Fruit fly (Drosophila melanogaster) whole organism, embryonic: ENCODE data around the gene Notum.

ENCODE experiments used
- Ada2b ChIP-seq: fragments of 200-800 bp; sonication (Bioruptor generic); IDR thresholded peaks from 2 replicates; pipeline ENCODE4 v1.3.6; 2022; ENCODE audit warnings: missing biosample characterization, missing genetic modification characterization
- Asciz ChIP-seq: fragments of 200-800 bp; sonication (Bioruptor generic); optimal IDR thresholded peaks from 2 replicates; lab custom pipeline; 2017; ENCODE audit warnings: missing biosample characterization, mild to moderate bottlenecking, missing genetic modification characterization, missing genetic modification reagents
- Bgb ChIP-seq: fragments of 200-800 bp; sonication (Bioruptor generic); IDR thresholded peaks from 2 replicates; pipeline ENCODE4 v1.3.6; 2022; ENCODE audit warnings: missing biosample characterization, missing genetic modification characterization; ENCODE audit not compliant: partially characterized antibody
- CG10979 ChIP-seq: fragments of 200-800 bp; sonication (Bioruptor generic); optimal IDR thresholded peaks from 2 replicates; lab custom pipeline; 2018; ENCODE audit warnings: missing biosample characterization, mild to moderate bottlenecking, missing genetic modification characterization, moderate library complexity
- CG11456 ChIP-seq: fragments of 200-800 bp; sonication (Bioruptor generic); IDR thresholded peaks from 3 replicates; pipeline ENCODE4 v1.3.6; 2022; ENCODE audit warnings: missing biosample characterization, missing genetic modification characterization
- CG11504 ChIP-seq: fragments of 200-800 bp; sonication (Bioruptor generic); optimal IDR thresholded peaks from 3 replicates; lab custom pipeline; 2019; ENCODE audit warnings: missing biosample characterization, mild to moderate bottlenecking, missing genetic modification characterization, moderate library complexity
- CG13424 ChIP-seq: fragments of 200-800 bp; sonication (Bioruptor generic); optimal IDR thresholded peaks from 2 replicates; lab custom pipeline; 2019; ENCODE audit warnings: missing biosample characterization, mild to moderate bottlenecking, missing genetic modification characterization, moderate library complexity
- CG14710 ChIP-seq: fragments of 200-800 bp; sonication (Bioruptor generic); optimal IDR thresholded peaks from 3 replicates; lab custom pipeline; 2019; ENCODE audit warnings: missing biosample characterization, mild to moderate bottlenecking, missing genetic modification characterization, moderate library complexity
- CG15514 ChIP-seq: fragments of 200-800 bp; sonication (Bioruptor generic); optimal IDR thresholded peaks from 3 replicates; lab custom pipeline; 2017; ENCODE audit warnings: missing biosample characterization, missing genetic modification characterization, mild to moderate bottlenecking, moderate library complexity, missing genetic modification reagents
- CG1602 ChIP-seq: fragments of 200-800 bp; sonication (Bioruptor generic); optimal IDR thresholded peaks from 3 replicates; lab custom pipeline; 2016; ENCODE audit warnings: missing biosample characterization, missing genetic modification characterization
- CG1603 ChIP-seq: fragments of 200-800 bp; sonication (Bioruptor generic); optimal IDR thresholded peaks from 2 replicates; lab custom pipeline; 2019; ENCODE audit warnings: missing biosample characterization, mild to moderate bottlenecking, missing genetic modification characterization, moderate library complexity
- CG17361 ChIP-seq: fragments of 200-800 bp; sonication (Bioruptor generic); IDR thresholded peaks from 3 replicates; pipeline ENCODE4 v1.3.6; 2022; ENCODE audit warnings: missing biosample characterization, missing genetic modification characterization
- CG17829 ChIP-seq: fragments of 200-800 bp; optimal IDR thresholded peaks from 2 replicates; lab custom pipeline; 2019; ENCODE audit warnings: missing biosample characterization, mild to moderate bottlenecking, missing genetic modification characterization, moderate library complexity
- CG18262 ChIP-seq: fragments of 200-800 bp; optimal IDR thresholded peaks from 3 replicates; lab custom pipeline; 2019; ENCODE audit warnings: missing biosample characterization, mild to moderate bottlenecking, missing genetic modification characterization, moderate library complexity
- CG2678 ChIP-seq: fragments of 200-800 bp; sonication (Bioruptor generic); optimal IDR thresholded peaks from 3 replicates; lab custom pipeline; 2019; ENCODE audit warnings: missing biosample characterization, mild to moderate bottlenecking, missing genetic modification characterization, moderate library complexity
- CG2712 ChIP-seq: fragments of 200-800 bp; optimal IDR thresholded peaks from 3 replicates; lab custom pipeline; 2019; ENCODE audit warnings: missing biosample characterization, mild to moderate bottlenecking, missing genetic modification characterization, moderate library complexity
- CG2875 ChIP-seq: fragments of 200-800 bp; sonication (Bioruptor generic); optimal IDR thresholded peaks from 2 replicates; lab custom pipeline; 2017; ENCODE audit warnings: missing biosample characterization, mild to moderate bottlenecking, missing genetic modification characterization, missing genetic modification reagents
- CG31441 ChIP-seq: fragments of 200-800 bp; sonication (Bioruptor generic); IDR thresholded peaks from 2 replicates; pipeline ENCODE4 v1.3.6; 2022; ENCODE audit warnings: missing biosample characterization, missing genetic modification characterization
- CG4854 ChIP-seq: fragments of 200-800 bp; sonication (Bioruptor generic); optimal IDR thresholded peaks from 2 replicates; lab custom pipeline; 2016; ENCODE audit warnings: missing biosample characterization, missing genetic modification characterization, inconsistent platforms
- CG7839 ChIP-seq: fragments of 200-800 bp; sonication (Bioruptor generic); optimal IDR thresholded peaks from 3 replicates; lab custom pipeline; 2018; ENCODE audit warnings: missing biosample characterization, mild to moderate bottlenecking, missing genetic modification characterization, moderate library complexity
- Camta ChIP-seq: fragments of 200-800 bp; sonication (Bioruptor generic); optimal IDR thresholded peaks from 2 replicates; lab custom pipeline; 2016; ENCODE audit warnings: missing biosample characterization, missing genetic modification characterization
- Ets65A ChIP-seq: fragments of 200-800 bp; sonication (Bioruptor generic); peaks from one replicate; lab custom pipeline; 2016; ENCODE audit warnings: missing biosample characterization, missing genetic modification characterization
- Med ChIP-seq: fragments of 200-800 bp; sonication (Bioruptor generic); peaks from one replicate; lab custom pipeline; 2016; ENCODE audit warnings: missing biosample characterization, missing genetic modification characterization, mild to moderate bottlenecking, inconsistent platforms, moderate library complexity
- Myb ChIP-seq: fragments of 200-800 bp; sonication (Bioruptor generic); optimal IDR thresholded peaks from 2 replicates; lab custom pipeline; 2016; ENCODE audit warnings: missing biosample characterization, missing genetic modification characterization
- Pdp1 ChIP-seq, 2 experiments: fragments of 200-800 bp; sonication (Bioruptor generic); optimal IDR thresholded peaks; 3 replicates each; lab custom pipeline; 2016; ENCODE audit warnings: missing biosample characterization in 2 of 2, missing genetic modification characterization in 2 of 2, mild to moderate bottlenecking in 1 of 2, moderate library complexity in 1 of 2
- Sox100B ChIP-seq: fragments of 200-800 bp; sonication (Bioruptor generic); optimal IDR thresholded peaks from 3 replicates; lab custom pipeline; 2018; ENCODE audit warnings: missing biosample characterization, mild to moderate bottlenecking, missing genetic modification characterization
- Ssrp ChIP-seq: fragments of 200-800 bp; sonication (Bioruptor generic); optimal IDR thresholded peaks from 2 replicates; lab custom pipeline; 2018; ENCODE audit warnings: missing biosample characterization, mild to moderate bottlenecking, missing genetic modification characterization, moderate library complexity
- Tbp ChIP-seq: fragments of >200 bp; optimal IDR thresholded peaks from 2 replicates; lab custom pipeline; 2018; ENCODE audit warnings: missing biosample characterization, missing genetic modification characterization
- bsh ChIP-seq, 2 experiments: fragments of 200-800 bp; sonication (Bioruptor generic); optimal IDR thresholded peaks; 2 replicates each; lab custom pipeline; 2017 to 2018; ENCODE audit warnings: mild to moderate bottlenecking in 2 of 2, missing biosample characterization in 2 of 2, missing genetic modification characterization in 2 of 2, moderate library complexity in 1 of 2
- cg ChIP-seq: fragments of 200-800 bp; sonication (Bioruptor generic); optimal IDR thresholded peaks from 3 replicates; lab custom pipeline; 2019; ENCODE audit warnings: missing biosample characterization, mild to moderate bottlenecking, missing genetic modification characterization, moderate library complexity
- crol ChIP-seq: fragments of 200-800 bp; sonication (Bioruptor generic); IDR thresholded peaks from 2 replicates; pipeline ENCODE4 v1.3.6; 2022; ENCODE audit warnings: missing biosample characterization, missing genetic modification characterization
- dmrt11E ChIP-seq: fragments of 200-800 bp; sonication (Bioruptor generic); optimal IDR thresholded peaks from 3 replicates; lab custom pipeline; 2018; ENCODE audit warnings: missing biosample characterization, mild to moderate bottlenecking, missing genetic modification characterization, moderate library complexity
- ems ChIP-seq: fragments of 200-800 bp; sonication (Bioruptor generic); optimal IDR thresholded peaks from 3 replicates; lab custom pipeline; 2016; ENCODE audit warnings: missing biosample characterization, missing genetic modification characterization
- eve ChIP-seq, 2 experiments: fragments of >200 bp; optimal IDR thresholded peaks; 2 replicates each; lab custom pipeline; 2017; ENCODE audit warnings: missing biosample characterization in 2 of 2, missing genetic modification characterization in 2 of 2
- fd96Cb ChIP-seq: fragments of 200-800 bp; sonication (Bioruptor generic); optimal IDR thresholded peaks from 2 replicates; lab custom pipeline; 2018; ENCODE audit warnings: missing biosample characterization, mild to moderate bottlenecking, missing genetic modification characterization, moderate library complexity
- jigr1 ChIP-seq: fragments of 200-800 bp; sonication (Bioruptor generic); IDR thresholded peaks from 3 replicates; pipeline ENCODE4 v1.3.6; 2022; ENCODE audit warnings: missing biosample characterization, missing genetic modification characterization
- ken ChIP-seq: fragments of 200-800 bp; sonication (Bioruptor generic); IDR thresholded peaks from 3 replicates; pipeline ENCODE4 v1.3.6; 2022; ENCODE audit warnings: missing biosample characterization, missing genetic modification characterization
- lola ChIP-seq, 3 experiments: fragments of >200 bp in 2 of 3; fragments of 200-800 bp in 1 of 3; sonication (Bioruptor generic) in 1 of 3; optimal IDR thresholded peaks; 2 replicates each; lab custom pipeline; 2017 to 2019; ENCODE audit warnings: missing biosample characterization in 3 of 3, missing genetic modification characterization in 3 of 3, mild to moderate bottlenecking in 1 of 3, moderate library complexity in 1 of 3
- nmo ChIP-seq: fragments of 200-800 bp; sonication (Bioruptor generic); optimal IDR thresholded peaks from 2 replicates; lab custom pipeline; 2018; ENCODE audit warnings: missing biosample characterization, mild to moderate bottlenecking, missing genetic modification characterization, moderate library complexity
- org-1 ChIP-seq: fragments of 200-800 bp; sonication (Bioruptor generic); optimal IDR thresholded peaks from 2 replicates; lab custom pipeline; 2017; ENCODE audit warnings: missing biosample characterization, missing genetic modification characterization
- phol ChIP-seq: fragments of 200-800 bp; sonication (Bioruptor generic); optimal IDR thresholded peaks from 3 replicates; lab custom pipeline; 2018; ENCODE audit warnings: missing biosample characterization, mild to moderate bottlenecking, missing genetic modification characterization, moderate library complexity
- pzg ChIP-seq: fragments of 200-800 bp; sonication (Bioruptor generic); optimal IDR thresholded peaks from 3 replicates; lab custom pipeline; 2018; ENCODE audit warnings: missing biosample characterization, mild to moderate bottlenecking, missing genetic modification characterization, moderate library complexity
- sens ChIP-seq: fragments of 200-800 bp; sonication (Bioruptor generic); peaks from one replicate; lab custom pipeline; 2016; ENCODE audit warnings: missing biosample characterization, missing genetic modification characterization
- sens-2 ChIP-seq: fragments of 200-800 bp; sonication (Bioruptor generic); IDR thresholded peaks from 2 replicates; pipeline ENCODE4 v1.3.6; 2022; ENCODE audit warnings: missing biosample characterization, missing genetic modification characterization
- slou ChIP-seq: fragments of 200-800 bp; sonication (Bioruptor generic); optimal IDR thresholded peaks from 3 replicates; lab custom pipeline; 2016; ENCODE audit warnings: missing biosample characterization, missing genetic modification characterization
- tio ChIP-seq: fragments of 200-800 bp; sonication (Bioruptor generic); optimal IDR thresholded peaks from 2 replicates; lab custom pipeline; 2017; ENCODE audit warnings: missing biosample characterization, missing genetic modification characterization, inconsistent platforms

Gene Notum

dm6 chr3L:16021064-16021683 lies 2.1 kb upstream of the Notum start (continued):
- TF ChIP-seq sens-2 (GFP tag; lab: Robert Waterston, UW) (peak; percentile 23; the same call in 1 of the 2 replicates), jigr1 (GFP tag; lab: Robert Waterston, UW) (no peak), CG11456 (GFP tag; lab: Robert Waterston, UW) (no peak), nmo (GFP tag; lab: Kevin White, UChicago) (peak; percentile 67), Myb (no peak), Ada2b (GFP tag; lab: Robert Waterston, UW) (peak; percentile 22; the same call in 1 of the 2 replicates), ems (GFP tag; lab: Kevin White, UChicago) (no peak), Camta (GFP tag; lab: Kevin White, UChicago) (peak; percentile 46), CG1602 (GFP tag; lab: Kevin White, UChicago) (peak; percentile 48)

- TF ChIP-seq ken (GFP tag; lab: Robert Waterston, UW) (no peak), Bgb (GFP tag; lab: Robert Waterston, UW) (no peak), crol (GFP tag; lab: Robert Waterston, UW) (peak; percentile 77), Ssrp (tag; lab: Kevin White, UChicago) (peak; percentile 13), CG13424 (peak; percentile 10), slou (GFP tag; lab: Kevin White, UChicago) (no peak), CG2678 (tag; lab: Kevin White, UChicago) (peak; percentile 31), fd96Cb (tag; lab: Kevin White, UChicago) (peak; percentile 3), lola (GFP tag; optimal IDR thresholded peaks at IDR 0.05; lab: Kevin White, UChicago) (peak in 1 of 3 experiments; percentile 39), Tbp (no peak), CG31441 (GFP tag; lab: Robert Waterston, UW) (0 out of 2 replicates have a peak, but pooled peaks have one; percentile 25), CG2875 (GFP tag; lab: Kevin White, UChicago) (peak; percentile 10), phol (tag; lab: Kevin White, UChicago) (peak; percentile 48), CG17829 (tag; lab: Kevin White, UChicago) (peak; percentile 24), CG1603 (tag; lab: Kevin White, UChicago) (peak; percentile 13), CG11504 (tag; lab: Kevin White, UChicago) (peak; percentile 40), sens (GFP tag; lab: Kevin White, UChicago) (peak; percentile 89), CG18262 (tag; lab: Kevin White, UChicago) (peak; percentile 56), tio (GFP tag; lab: Kevin White, UChicago) (peak; percentile 13), Asciz (GFP tag; lab: Kevin White, UChicago) (no peak), Ets65A (GFP tag; lab: Kevin White, UChicago) (peak; percentile 87), CG17361 (peak; percentile 56), Med (peak; percentile 41), cg (no peak), CG14710 (tag; lab: Kevin White, UChicago) (peak; percentile 23), org-1 (GFP tag; lab: Kevin White, UChicago) (peak; percentile 5), CG4854 (GFP tag; lab: Kevin White, UChicago) (no peak), CG15514 (GFP tag; lab: Kevin White, UChicago) (no peak), CG2712 (peak; percentile 42), Sox100B (peak; percentile 31), pzg (no peak), eve (GFP tag; optimal IDR thresholded peaks at IDR 0.05; lab: Kevin White, UChicago) (peak in 1 of 2 experiments; percentile 12), dmrt11E (tag; lab: Kevin White, UChicago) (peak; percentile 29), CG7839 (tag; lab: Kevin White, UChicago) (peak; percentile 3), bsh (GFP tag; optimal IDR thresholded peaks at IDR 0.05; lab: Kevin White, UChicago) (peak in 1 of 2 experiments; percentile 8), CG10979 (peak; percentile 50), Pdp1 (GFP tag; optimal IDR thresholded peaks at IDR 0.05; lab: Kevin White, UChicago) (peak in 1 of 2 experiments; percentile 38)
Measured at dm6 chr3L:16024276-16025019, 1.2 kb downstream of the Notum start.
